Fruit fly (Drosophila melanogaster) whole organism, embryonic: ENCODE data around the gene CG14442.

ENCODE experiments used
- ATbp ChIP-seq: fragments of 200-800 bp; sonication (Bioruptor generic); optimal IDR thresholded peaks from 2 replicates; lab custom pipeline; 2017; ENCODE audit warnings: missing biosample characterization, mild to moderate bottlenecking, missing genetic modification characterization, missing genetic modification reagents
- Ada2b ChIP-seq: fragments of 200-800 bp; sonication (Bioruptor generic); IDR thresholded peaks from 2 replicates; pipeline ENCODE4 v1.3.6; 2022; ENCODE audit warnings: missing biosample characterization, missing genetic modification characterization
- Atf-2 ChIP-seq: fragments of 200-800 bp; sonication (Bioruptor generic); optimal IDR thresholded peaks from 2 replicates; lab custom pipeline; 2016; ENCODE audit warnings: missing biosample characterization, missing genetic modification characterization
- Blimp-1 ChIP-seq: fragments of 200-800 bp; sonication (Bioruptor generic); optimal IDR thresholded peaks from 3 replicates; lab custom pipeline; 2018; ENCODE audit warnings: missing biosample characterization, missing genetic modification characterization, mild to moderate bottlenecking, moderate library complexity, missing genetic modification reagents
- CG10366 ChIP-seq: fragments of 200-800 bp; sonication (Bioruptor generic); IDR thresholded peaks from 2 replicates; pipeline ENCODE4 v1.3.6; 2022; ENCODE audit warnings: missing biosample characterization, missing genetic modification characterization
- CG10565 ChIP-seq: fragments of 200-800 bp; sonication (Bioruptor generic); optimal IDR thresholded peaks from 3 replicates; lab custom pipeline; 2016; ENCODE audit warnings: missing biosample characterization, mild to moderate bottlenecking, missing genetic modification characterization
- CG11093 ChIP-seq: fragments of 200-800 bp; sonication (Bioruptor generic); IDR thresholded peaks from 3 replicates; pipeline ENCODE4 v1.3.6; 2022; ENCODE audit warnings: missing biosample characterization, missing genetic modification characterization
- CG15696 ChIP-seq: fragments of 200-800 bp; sonication (Bioruptor generic); optimal IDR thresholded peaks from 2 replicates; lab custom pipeline; 2019; ENCODE audit warnings: missing biosample characterization, mild to moderate bottlenecking, missing genetic modification characterization, moderate library complexity
- CG16815 ChIP-seq: fragments of 200-800 bp; sonication (Bioruptor generic); optimal IDR thresholded peaks from 3 replicates; lab custom pipeline; 2017; ENCODE audit warnings: missing biosample characterization, mild to moderate bottlenecking, missing genetic modification characterization
- CG18764 ChIP-seq: fragments of 200-800 bp; sonication (Bioruptor generic); optimal IDR thresholded peaks from 3 replicates; lab custom pipeline; 2016; ENCODE audit warnings: missing biosample characterization, missing genetic modification characterization
- CG2116 ChIP-seq: fragments of 200-800 bp; sonication (Bioruptor generic); optimal IDR thresholded peaks from 3 replicates; lab custom pipeline; 2018; ENCODE audit warnings: missing biosample characterization, mild to moderate bottlenecking, missing genetic modification characterization
- CG2129 ChIP-seq: fragments of 200-800 bp; sonication (Bioruptor generic); IDR thresholded peaks from 2 replicates; pipeline ENCODE4 v1.3.6; 2022; ENCODE audit warnings: missing biosample characterization, missing genetic modification characterization; ENCODE audit not compliant: partially characterized antibody
- CG2712 ChIP-seq: fragments of 200-800 bp; optimal IDR thresholded peaks from 3 replicates; lab custom pipeline; 2019; ENCODE audit warnings: missing biosample characterization, mild to moderate bottlenecking, missing genetic modification characterization, moderate library complexity
- CG3838 ChIP-seq: fragments of 200-800 bp; sonication (Bioruptor generic); optimal IDR thresholded peaks from 3 replicates; lab custom pipeline; 2016; ENCODE audit warnings: missing biosample characterization, missing genetic modification characterization
- CG6254 ChIP-seq: fragments of 200-800 bp; sonication (Bioruptor generic); optimal IDR thresholded peaks from 3 replicates; lab custom pipeline; 2017; ENCODE audit warnings: mild to moderate bottlenecking, missing biosample characterization, missing genetic modification reagents, missing genetic modification characterization
- CG8924 ChIP-seq: fragments of 200-800 bp; optimal IDR thresholded peaks from 3 replicates; lab custom pipeline; 2019; ENCODE audit warnings: missing biosample characterization, mild to moderate bottlenecking, missing genetic modification characterization, moderate library complexity
- CG9215 ChIP-seq: fragments of 200-800 bp; sonication (Bioruptor generic); IDR thresholded peaks from 2 replicates; pipeline ENCODE4 v1.3.6; 2022; ENCODE audit warnings: missing biosample characterization, missing genetic modification characterization
- D19A ChIP-seq: fragments of 200-800 bp; optimal IDR thresholded peaks from 3 replicates; lab custom pipeline; 2019; ENCODE audit warnings: missing biosample characterization, mild to moderate bottlenecking, missing genetic modification characterization, moderate library complexity
- Dip3 ChIP-seq: fragments of 200-800 bp; sonication (Bioruptor generic); optimal IDR thresholded peaks from 3 replicates; lab custom pipeline; 2016; ENCODE audit warnings: missing biosample characterization, missing genetic modification characterization
- Dp ChIP-seq: fragments of 200-800 bp; sonication (Bioruptor generic); optimal IDR thresholded peaks from 2 replicates; lab custom pipeline; 2018; ENCODE audit warnings: missing biosample characterization, mild to moderate bottlenecking, missing genetic modification characterization, moderate library complexity
- E2f2 ChIP-seq: fragments of 200-800 bp; sonication (Bioruptor generic); IDR thresholded peaks from 2 replicates; pipeline ENCODE4 v1.3.6; 2022; ENCODE audit warnings: missing biosample characterization, missing genetic modification characterization
- ERR ChIP-seq: fragments of 200-800 bp; sonication (Bioruptor generic); optimal IDR thresholded peaks from 2 replicates; lab custom pipeline; 2016; ENCODE audit warnings: missing biosample characterization, missing genetic modification characterization
- Ets65A ChIP-seq: fragments of 200-800 bp; sonication (Bioruptor generic); peaks from one replicate; lab custom pipeline; 2016; ENCODE audit warnings: missing biosample characterization, missing genetic modification characterization
- Fer3 ChIP-seq: fragments of 200-800 bp; sonication (Bioruptor generic); optimal IDR thresholded peaks from 2 replicates; lab custom pipeline; 2018; ENCODE audit warnings: missing biosample characterization, mild to moderate bottlenecking, missing genetic modification characterization, moderate library complexity
- GATAe ChIP-seq: fragments of 200-800 bp; sonication (Bioruptor generic); conservative IDR thresholded peaks from 2 replicates; pipeline ENCODE4 v1.3.6; 2022; ENCODE audit warnings: missing biosample characterization, missing genetic modification characterization
- Hr51 ChIP-seq, 2 experiments: fragments of 200-800 bp; sonication (Bioruptor generic); optimal IDR thresholded peaks; 2 replicates in 1 of 2; 3 replicates in 1 of 2; lab custom pipeline; 2016 to 2018; ENCODE audit warnings: missing biosample characterization in 2 of 2, missing genetic modification characterization in 2 of 2, mild to moderate bottlenecking in 1 of 2, moderate library complexity in 1 of 2
- Oaz ChIP-seq: fragments of 200-800 bp; sonication (Bioruptor generic); IDR thresholded peaks from 2 replicates; pipeline ENCODE4 v1.3.6; 2022; ENCODE audit warnings: missing biosample characterization, missing genetic modification characterization
- Sin3A ChIP-seq: fragments of >200 bp; optimal IDR thresholded peaks from 2 replicates; lab custom pipeline; 2018
- Sox100B ChIP-seq: fragments of 200-800 bp; sonication (Bioruptor generic); optimal IDR thresholded peaks from 3 replicates; lab custom pipeline; 2018; ENCODE audit warnings: missing biosample characterization, mild to moderate bottlenecking, missing genetic modification characterization
- Trl ChIP-seq, 3 experiments: fragments of >200 bp in 2 of 3; fragments of 200-800 bp in 1 of 3; sonication (Bioruptor generic) in 1 of 3; optimal IDR thresholded peaks; 2 replicates in 1 of 3; 3 replicates in 2 of 3; lab custom pipeline; 2016 to 2017; ENCODE audit warnings: missing biosample characterization in 1 of 3, missing genetic modification characterization in 1 of 3
- YL-1 ChIP-seq: fragments of 200-800 bp; sonication (Bioruptor generic); optimal IDR thresholded peaks from 3 replicates; lab custom pipeline; 2017; ENCODE audit warnings: missing biosample characterization, mild to moderate bottlenecking, missing genetic modification characterization
- ara ChIP-seq: fragments of 200-800 bp; sonication (Bioruptor generic); IDR thresholded peaks from 2 replicates; pipeline ENCODE4 v1.3.6; 2022; ENCODE audit warnings: missing biosample characterization, missing genetic modification characterization
- chif ChIP-seq, 2 experiments: fragments of 200-800 bp; sonication (Bioruptor generic); optimal IDR thresholded peaks; 3 replicates each; lab custom pipeline; 2016; ENCODE audit warnings: missing biosample characterization in 2 of 2, missing genetic modification characterization in 2 of 2
- chinmo ChIP-seq: fragments of 200-800 bp; sonication (Bioruptor generic); IDR thresholded peaks from 4 replicates; pipeline ENCODE4 v1.3.6; 2022; ENCODE audit warnings: missing biosample characterization, missing genetic modification characterization; ENCODE audit not compliant: partially characterized antibody
- chn ChIP-seq: fragments of 200-800 bp; sonication (Bioruptor generic); optimal IDR thresholded peaks from 2 replicates; lab custom pipeline; 2016; ENCODE audit warnings: missing biosample characterization, missing genetic modification characterization
- corto ChIP-seq: fragments of 200-800 bp; sonication (Bioruptor generic); optimal IDR thresholded peaks from 2 replicates; lab custom pipeline; 2016; ENCODE audit warnings: missing biosample characterization, mild to moderate bottlenecking, missing genetic modification characterization, moderate library complexity
- croc ChIP-seq: fragments of 200-800 bp; sonication (Bioruptor generic); conservative IDR thresholded peaks from 3 replicates; pipeline ENCODE4 v1.3.6; 2022; ENCODE audit warnings: missing biosample characterization, missing genetic modification characterization
- crol ChIP-seq: fragments of 200-800 bp; sonication (Bioruptor generic); IDR thresholded peaks from 2 replicates; pipeline ENCODE4 v1.3.6; 2022; ENCODE audit warnings: missing biosample characterization, missing genetic modification characterization
- lilli ChIP-seq: fragments of 200-800 bp; sonication (Bioruptor generic); optimal IDR thresholded peaks from 3 replicates; lab custom pipeline; 2016; ENCODE audit warnings: missing biosample characterization, missing genetic modification characterization
- mam ChIP-seq: fragments of 200-800 bp; sonication (Bioruptor generic); optimal IDR thresholded peaks from 3 replicates; lab custom pipeline; 2016; ENCODE audit warnings: missing biosample characterization, missing genetic modification characterization
- mirr ChIP-seq: fragments of 200-800 bp; sonication (Bioruptor generic); optimal IDR thresholded peaks from 3 replicates; lab custom pipeline; 2018; ENCODE audit warnings: missing biosample characterization, mild to moderate bottlenecking, missing genetic modification characterization
- nau ChIP-seq: fragments of 200-800 bp; sonication (Bioruptor generic); optimal IDR thresholded peaks from 3 replicates; lab custom pipeline; 2017; ENCODE audit warnings: missing biosample characterization, mild to moderate bottlenecking, missing genetic modification characterization, missing genetic modification reagents
- nmo ChIP-seq: fragments of 200-800 bp; sonication (Bioruptor generic); optimal IDR thresholded peaks from 2 replicates; lab custom pipeline; 2018; ENCODE audit warnings: missing biosample characterization, mild to moderate bottlenecking, missing genetic modification characterization, moderate library complexity
- pho ChIP-seq: fragments of 200-800 bp; sonication (Bioruptor generic); optimal IDR thresholded peaks from 2 replicates; lab custom pipeline; 2016; ENCODE audit warnings: missing biosample characterization, missing genetic modification characterization
- salm ChIP-seq: fragments of 200-800 bp; sonication (Bioruptor generic); optimal IDR thresholded peaks from 2 replicates; lab custom pipeline; 2018; ENCODE audit warnings: missing biosample characterization, mild to moderate bottlenecking, missing genetic modification characterization
- sima ChIP-seq: fragments of 200-800 bp; sonication (Bioruptor generic); optimal IDR thresholded peaks from 2 replicates; lab custom pipeline; 2016; ENCODE audit warnings: missing biosample characterization, missing genetic modification characterization
- tap ChIP-seq: fragments of 200-800 bp; optimal IDR thresholded peaks from 3 replicates; lab custom pipeline; 2019; ENCODE audit warnings: missing biosample characterization, mild to moderate bottlenecking, missing genetic modification characterization, moderate library complexity
- unpg ChIP-seq: fragments of 200-800 bp; sonication (Bioruptor generic); optimal IDR thresholded peaks from 3 replicates; lab custom pipeline; 2018; ENCODE audit warnings: missing biosample characterization, mild to moderate bottlenecking, missing genetic modification characterization, moderate library complexity
- usp ChIP-seq: fragments of >200 bp; optimal IDR thresholded peaks from 2 replicates; lab custom pipeline; 2017; ENCODE audit warnings: missing biosample characterization, missing genetic modification characterization
- wor ChIP-seq: fragments of 200-800 bp; sonication (Bioruptor generic); IDR thresholded peaks from 2 replicates; pipeline ENCODE4 v1.3.6; 2022; ENCODE audit warnings: missing biosample characterization, missing genetic modification characterization
- yki ChIP-seq: fragments of >200 bp; optimal IDR thresholded peaks from 3 replicates; lab custom pipeline; 2018
- zen2 ChIP-seq: fragments of 200-800 bp; sonication (Bioruptor generic); IDR thresholded peaks from 3 replicates; pipeline ENCODE4 v1.3.6; 2022; ENCODE audit warnings: missing biosample characterization, missing genetic modification characterization; ENCODE audit not compliant: partially characterized antibody

CG14442 gene

dm6 chrX:6719968-6720367 lies 25.2 kb upstream of the CG14442 start (continued):
- TF ChIP-seq CG8924 (tag; lab: Kevin White, UChicago) (no peak), CG10565 (no peak), CG15696 (tag; lab: Kevin White, UChicago) (peak; percentile 18), Ada2b (GFP tag; lab: Robert Waterston, UW) (no peak), Ets65A (GFP tag; lab: Kevin White, UChicago) (no peak), chinmo (GFP tag; lab: Robert Waterston, UW) (no peak), Blimp-1 (peak; percentile 25), pho (GFP tag; lab: Kevin White, UChicago) (no peak), ara (GFP tag; lab: Robert Waterston, UW) (0 out of 2 replicates have a peak, but pooled peaks have one; percentile 41), CG2116 (no peak), tap (tag; lab: Kevin White, UChicago) (no peak), GATAe (GFP tag; lab: Robert Waterston, UW) (no peak), chn (GFP tag; lab: Kevin White, UChicago) (no peak), usp (GFP tag; lab: Kevin White, UChicago) (no peak), CG11093 (GFP tag; lab: Robert Waterston, UW) (no peak), CG3838 (GFP tag; lab: Kevin White, UChicago) (no peak), unpg (GFP tag; lab: Kevin White, UChicago) (no peak), Dp (GFP tag; lab: Kevin White, UChicago) (no peak), Sin3A (lab: Kevin White, UChicago) (no peak), ERR (GFP tag; lab: Kevin White, UChicago) (no peak), sima (GFP tag; lab: Kevin White, UChicago) (no peak), Trl (optimal IDR thresholded peaks at IDR 0.05; lab: Kevin White, UChicago) (no peak), Trl (GFP tag; optimal IDR thresholded peaks at IDR 0.05; lab: Kevin White, UChicago) (no peak), Dip3 (GFP tag; lab: Kevin White, UChicago) (no peak), CG10366 (GFP tag; lab: Robert Waterston, UW) (no peak), nau (GFP tag; lab: Kevin White, UChicago) (no peak), crol (GFP tag; lab: Robert Waterston, UW) (no peak), Oaz (GFP tag; lab: Robert Waterston, UW) (no peak), corto (GFP tag; lab: Kevin White, UChicago) (no peak), CG9215 (GFP tag; lab: Robert Waterston, UW) (no peak), CG2712 (tag; lab: Kevin White, UChicago) (peak; percentile 1), D19A (no peak), CG18764 (peak; percentile 2), chif (GFP tag; optimal IDR thresholded peaks at IDR 0.05; lab: Kevin White, UChicago) (no peak), croc (GFP tag; lab: Robert Waterston, UW) (no peak), Sox100B (GFP tag; lab: Kevin White, UChicago) (no peak), CG6254 (GFP tag; lab: Kevin White, UChicago) (no peak), salm (no peak), zen2 (no peak), yki (no peak), CG16815 (GFP tag; lab: Kevin White, UChicago) (no peak), lilli (GFP tag; lab: Kevin White, UChicago) (no peak), Fer3 (tag; lab: Kevin White, UChicago) (peak; percentile 32), Hr51 (GFP tag; optimal IDR thresholded peaks at IDR 0.05; lab: Kevin White, UChicago) (no peak), YL-1 (GFP tag; lab: Kevin White, UChicago) (no peak), CG2129 (GFP tag; lab: Robert Waterston, UW) (no peak), mam (GFP tag; lab: Kevin White, UChicago) (no peak), wor (no peak), Atf-2 (GFP tag; lab: Kevin White, UChicago) (no peak), nmo (GFP tag; lab: Kevin White, UChicago) (no peak), ATbp (GFP tag; lab: Kevin White, UChicago) (peak; percentile 52), mirr (GFP tag; lab: Kevin White, UChicago) (no peak), E2f2 (GFP tag; lab: Robert Waterston, UW) (0 out of 2 replicates have a peak, but pooled peaks have one; percentile 18)
